Fruit fly (Drosophila melanogaster): ENCODE data around the gene CG17036.

DNA sequence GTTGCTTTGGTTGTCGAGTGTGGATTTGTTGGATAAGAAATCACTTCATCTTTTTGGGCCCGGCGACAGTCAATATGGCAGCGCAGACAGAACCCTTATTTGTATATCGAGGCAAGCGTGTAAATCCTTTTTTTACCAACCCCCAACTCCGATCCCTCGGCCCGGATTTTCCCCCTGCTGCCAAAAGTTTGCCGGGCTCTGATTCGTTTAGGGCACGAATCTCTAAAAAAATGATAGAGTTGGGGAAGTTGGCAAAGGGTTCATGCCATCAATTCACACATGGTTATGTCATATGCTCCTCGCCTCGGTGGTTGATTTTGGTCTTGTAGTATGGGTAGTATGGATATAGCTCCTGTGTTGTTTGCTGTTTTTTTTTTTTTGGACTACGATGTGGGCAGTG, 13.7 kb downstream of the CG17036 start:
- TF ChIP-seq fd96Ca (GFP tag; IDR thresholded peaks at IDR 0.05): no peak
- no peak for TF ChIP-seq CG9948 (tag; optimal IDR thresholded peaks at IDR 0.05)
- TF ChIP-seq CG32121 (GFP tag; IDR thresholded peaks at IDR 0.05): no peak
- TF ChIP-seq Pif1A (GFP tag; optimal IDR thresholded peaks at IDR 0.05): no peak
- TF ChIP-seq Snoo (tag; optimal IDR thresholded peaks at IDR 0.05): no peak
- no peak for TF ChIP-seq CG15710 (tag; optimal IDR thresholded peaks at IDR 0.05)
- no peak for TF ChIP-seq rn (GFP tag; IDR thresholded peaks at IDR 0.05)
- TF ChIP-seq CG13204 (GFP tag; optimal IDR thresholded peaks at IDR 0.05): no peak
